Worm (Caenorhabditis elegans): Measurements from ENCODE around the gene aakg-5.

Gene aakg-5

DNA sequence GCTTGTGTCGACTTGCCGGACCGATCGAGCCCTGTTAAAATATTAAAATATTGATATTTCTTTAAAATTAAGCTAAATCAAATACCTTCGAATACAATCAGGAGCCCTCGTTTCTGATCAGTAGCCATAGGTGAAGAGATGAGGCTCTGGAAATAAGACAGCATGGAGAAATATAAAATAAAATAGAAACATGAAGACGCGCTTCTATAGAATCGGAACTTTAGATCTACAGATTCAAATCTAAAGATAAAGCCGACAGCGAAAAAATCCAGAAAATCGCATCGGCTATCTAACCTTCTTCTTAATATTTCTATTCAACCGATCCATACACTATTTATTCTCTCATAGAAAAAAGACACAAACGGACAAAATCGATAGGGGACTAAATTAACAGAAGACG lies 8.0 kb downstream of the aakg-5 start, which contains the start of gene dtmk-1:
Gene dtmk-1, minus strand, starts transcription at position 146 of the 400 bp plus-strand sequence.
- TF ChIP-seq sma-9 (GFP tag; optimal IDR thresholded peaks at IDR 0.05) (peak; percentile 15), sma-9 (tag; optimal IDR thresholded peaks at IDR 0.05) (no peak), unc-39 (tag; optimal IDR thresholded peaks at IDR 0.05) (no peak)

DNA sequence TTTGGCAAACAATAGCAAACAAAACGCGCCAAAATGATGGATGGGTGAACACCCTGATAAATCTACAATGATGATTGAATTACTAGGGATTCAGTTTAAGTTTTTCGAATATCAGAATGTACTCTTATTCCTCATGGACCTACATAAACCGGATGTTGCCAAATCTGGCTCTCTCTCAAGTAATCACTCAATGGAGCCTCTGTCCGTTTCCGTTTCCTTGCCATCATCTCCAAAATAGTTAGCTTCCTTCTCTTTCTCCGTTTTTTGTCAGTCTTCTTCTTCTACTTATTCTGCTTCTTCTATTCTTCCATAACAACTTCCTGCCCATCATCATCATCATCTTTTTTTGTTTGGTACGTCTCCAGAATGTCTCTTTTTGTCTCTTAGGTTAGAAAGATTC lies 9.6 kb downstream of the aakg-5 start:
- no peak for TF ChIP-seq egl-27 (tag; optimal IDR thresholded peaks at IDR 0.05)
- TF ChIP-seq crh-2 (tag; optimal IDR thresholded peaks at IDR 0.05) = no peak
- no peak for TF ChIP-seq nhr-6 (tag; optimal IDR thresholded peaks at IDR 0.05)

DNA sequence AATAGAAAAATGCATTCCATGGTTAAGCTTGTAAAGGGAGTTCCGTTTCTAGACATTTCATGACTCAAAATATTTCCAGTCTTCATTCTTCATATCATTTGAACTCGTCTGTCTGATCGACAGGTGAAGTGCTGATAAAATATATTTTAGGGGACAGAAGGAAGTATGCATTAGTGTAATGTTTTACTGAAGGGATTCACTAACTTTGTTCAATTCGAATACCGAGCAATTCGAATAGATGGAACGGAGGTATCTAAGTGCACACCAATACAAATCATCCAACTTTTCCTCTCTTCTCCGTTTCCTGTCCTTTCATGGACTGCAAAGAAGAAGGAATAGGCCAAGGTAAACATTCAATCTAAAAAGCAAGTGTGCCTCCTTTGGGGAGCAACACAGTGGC lies 11.1 kb downstream of the aakg-5 start:
- TF ChIP-seq fos-1 (tag; optimal IDR thresholded peaks at IDR 0.05) = peak; percentile 36
- TF ChIP-seq R02D3.7 (tag; optimal IDR thresholded peaks at IDR 0.05) = no peak

DNA sequence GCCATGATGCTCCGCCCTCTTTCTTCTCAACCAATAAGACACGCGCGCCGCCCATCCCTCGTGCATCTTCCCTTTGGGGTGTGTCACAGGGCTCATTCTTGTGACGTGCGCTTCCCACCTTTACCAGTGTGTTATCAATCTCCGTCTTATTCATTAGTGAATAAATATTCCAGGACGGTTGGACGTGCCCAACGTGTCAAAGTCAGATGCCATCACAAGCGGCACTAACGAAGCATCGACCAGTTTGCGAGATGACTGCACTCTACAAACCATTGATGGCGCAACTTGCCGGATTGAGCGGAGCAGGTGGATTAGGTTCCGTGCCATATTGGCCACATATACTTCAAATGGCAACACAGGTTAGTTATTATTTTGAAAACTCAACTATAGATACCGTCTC lies 14.8 kb downstream of the aakg-5 start:
- TF ChIP-seq nhr-10 (tag; optimal IDR thresholded peaks at IDR 0.05) = no peak
- TF ChIP-seq crh-2 (tag; optimal IDR thresholded peaks at IDR 0.05) = no peak
- TF ChIP-seq lin-13 (GFP tag; optimal IDR thresholded peaks at IDR 0.05) = no peak
- TF ChIP-seq zag-1 (tag; optimal IDR thresholded peaks at IDR 0.05) = no peak
- TF ChIP-seq snpc-4 (tag; optimal IDR thresholded peaks at IDR 0.05) = no peak
- no peak for TF ChIP-seq alr-1 (tag; optimal IDR thresholded peaks at IDR 0.05)

DNA sequence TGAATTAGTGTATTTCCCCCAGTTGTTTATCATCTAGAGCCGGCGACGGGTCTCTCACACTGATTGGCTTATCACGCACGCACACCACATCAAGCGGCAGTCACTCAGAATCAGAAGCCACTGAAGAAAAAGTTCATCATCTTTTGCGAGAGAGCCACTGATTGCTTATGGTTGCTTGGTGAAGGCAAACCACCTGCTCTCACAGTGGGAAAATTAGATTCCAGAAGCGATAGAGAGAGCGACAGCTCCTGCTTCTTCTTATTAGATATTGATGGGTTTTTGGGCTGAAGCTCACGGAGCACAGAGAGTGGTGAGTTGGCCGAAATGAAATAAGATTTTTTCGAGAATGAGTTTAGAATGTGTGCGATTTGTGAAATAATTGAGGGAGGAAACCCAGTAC lies 18.8 kb downstream of the aakg-5 start:
- no peak for TF ChIP-seq unc-55 (GFP tag; optimal IDR thresholded peaks at IDR 0.05)
- peak; percentile 10 for TF ChIP-seq lin-11 (tag; optimal IDR thresholded peaks at IDR 0.05)

DNA sequence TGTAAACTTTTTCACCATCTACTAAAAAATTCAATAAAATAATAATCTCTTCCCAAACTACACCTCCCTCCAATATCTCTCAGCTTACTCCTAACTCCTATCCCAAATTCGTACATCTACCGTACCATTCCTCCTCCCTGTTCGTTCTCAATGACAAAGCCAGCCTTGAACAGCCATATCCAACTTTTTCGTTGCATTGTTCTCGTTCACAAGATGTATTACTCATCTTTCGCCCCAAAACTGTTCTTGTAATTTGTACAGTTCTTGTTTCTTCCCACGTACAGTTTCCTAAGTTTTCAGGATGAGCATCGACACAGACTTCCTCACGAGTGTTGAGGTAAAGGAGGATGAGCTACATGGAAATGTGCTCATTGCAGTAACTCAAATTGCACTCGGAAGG lies 20.0 kb downstream of the aakg-5 start, which contains the start of gene egl-43:
Gene egl-43, plus strand, starts transcription at position 301 of the 400 bp plus-strand sequence.
- TF ChIP-seq ceh-16 (tag; optimal IDR thresholded peaks at IDR 0.05) (no peak), peb-1 (tag; optimal IDR thresholded peaks at IDR 0.05) (no peak), ztf-11 (tag; optimal IDR thresholded peaks at IDR 0.05) (no peak), sma-9 (GFP tag; optimal IDR thresholded peaks at IDR 0.05) (no peak), sma-9 (tag; optimal IDR thresholded peaks at IDR 0.05) (no peak), R02D3.7 (tag; optimal IDR thresholded peaks at IDR 0.05) (no peak), nhr-21 (tag; optimal IDR thresholded peaks at IDR 0.05) (no peak), ZK546.5 (tag; optimal IDR thresholded peaks at IDR 0.05) (no peak), Y55F3AM.14 (GFP tag; optimal IDR thresholded peaks at IDR 0.05) (no peak), unc-62 (GFP tag; optimal IDR thresholded peaks at IDR 0.05) (no peak), ztf-1 (GFP tag; conservative IDR thresholded peaks at IDR 0.05) (no peak), nhr-10 (tag; optimal IDR thresholded peaks at IDR 0.05) (no peak), blmp-1 (tag; optimal IDR thresholded peaks at IDR 0.05; ENCODE audit: insufficient read depth) (no peak), sem-4 (tag; optimal IDR thresholded peaks at IDR 0.05) (no peak), ama-1 (optimal IDR thresholded peaks at IDR 0.05) (no peak), nhr-129 (tag; optimal IDR thresholded peaks at IDR 0.05) (no peak), nhr-77 (tag; optimal IDR thresholded peaks at IDR 0.05) (no peak), lin-11 (tag; optimal IDR thresholded peaks at IDR 0.05) (no peak), F13H6.1 (tag; optimal IDR thresholded peaks at IDR 0.05) (no peak), fos-1 (tag; optimal IDR thresholded peaks at IDR 0.05) (no peak), snpc-4 (tag; optimal IDR thresholded peaks at IDR 0.05) (no peak)

DNA sequence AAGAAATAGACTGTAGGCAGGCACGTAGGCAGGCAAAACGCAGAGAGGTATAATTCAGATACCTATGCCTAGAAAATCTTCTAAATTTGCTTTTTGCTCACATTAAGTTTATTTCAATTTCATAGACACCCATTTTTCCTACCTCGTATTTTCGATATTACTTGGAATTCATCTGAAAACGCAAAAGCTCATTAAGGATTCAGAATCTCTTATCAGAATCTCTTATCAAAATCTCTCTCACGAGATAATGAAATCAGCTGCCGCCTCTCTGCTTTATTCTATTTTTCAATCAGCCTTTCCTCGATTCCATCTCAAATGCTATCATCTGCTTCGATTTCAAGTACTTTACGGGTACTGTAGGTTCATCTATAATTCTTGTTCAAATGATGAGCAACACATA lies 23.1 kb downstream of the aakg-5 start:
- no peak for TF ChIP-seq dmd-4 (tag; optimal IDR thresholded peaks at IDR 0.05)
- no peak for TF ChIP-seq lin-39 (tag; optimal IDR thresholded peaks at IDR 0.05)
- TF ChIP-seq lin-11 (tag; optimal IDR thresholded peaks at IDR 0.05) = no peak
- TF ChIP-seq R02D3.7 (tag; optimal IDR thresholded peaks at IDR 0.05) = no peak
- TF ChIP-seq blmp-1 (tag; optimal IDR thresholded peaks at IDR 0.05; ENCODE audit: insufficient read depth) = no peak
- TF ChIP-seq crh-2 (tag; optimal IDR thresholded peaks at IDR 0.05) = no peak
- no peak for TF ChIP-seq egl-27 (tag; optimal IDR thresholded peaks at IDR 0.05)
- TF ChIP-seq sma-9 (GFP tag; optimal IDR thresholded peaks at IDR 0.05) = no peak
- TF ChIP-seq sma-9 (tag; optimal IDR thresholded peaks at IDR 0.05) = no peak
- no peak for TF ChIP-seq gmeb-1 (tag; optimal IDR thresholded peaks at IDR 0.05)
- TF ChIP-seq nhr-25 (tag; optimal IDR thresholded peaks at IDR 0.05) = no peak
- no peak for TF ChIP-seq ceh-16 (tag; optimal IDR thresholded peaks at IDR 0.05)
- no peak for TF ChIP-seq C34F6.9 (tag; optimal IDR thresholded peaks at IDR 0.05)
- TF ChIP-seq snpc-4 (tag; optimal IDR thresholded peaks at IDR 0.05) = no peak
- TF ChIP-seq aly-2 (tag; optimal IDR thresholded peaks at IDR 0.05) = no peak

Data from whole organism, L2 larva.